Worm (Caenorhabditis elegans) whole organism, mixed stage, embryonic: ENCODE results near the gene B0524.2.

ENCODE experiments used
- blmp-1 ChIP-seq: fragments of 150-350 bp; optimal IDR thresholded peaks from 2 replicates; lab custom pipeline; 2014; ENCODE audit warnings: missing biosample characterization, missing genetic modification characterization
- lin-13 ChIP-seq: fragments of 150-350 bp; optimal IDR thresholded peaks from 2 replicates; lab custom pipeline; 2014; ENCODE audit warnings: missing biosample characterization, missing genetic modification characterization
- lin-32 ChIP-seq: fragments of 200-800 bp; sonication (Bioruptor generic); optimal IDR thresholded peaks from 2 replicates; lab custom pipeline; 2018; ENCODE audit warnings: mild to moderate bottlenecking, missing genetic modification characterization, missing compliant biosample characterization
- nhr-237 ChIP-seq: fragments of 150-350 bp; optimal IDR thresholded peaks from 2 replicates; lab custom pipeline; 2014; ENCODE audit warnings: missing biosample characterization, missing genetic modification characterization
- nhr-76 ChIP-seq: sonication (generic microtip); optimal IDR thresholded peaks from 2 replicates; lab custom pipeline; 2017; ENCODE audit warnings: missing biosample characterization, missing genetic modification characterization
- unc-39 ChIP-seq: fragments of 150-350 bp; optimal IDR thresholded peaks from 2 replicates; lab custom pipeline; 2014; ENCODE audit warnings: missing biosample characterization, missing genetic modification characterization
- ztf-11 ChIP-seq: fragments of 150-350 bp; optimal IDR thresholded peaks from 2 replicates; lab custom pipeline; 2014; ENCODE audit warnings: missing biosample characterization, missing genetic modification characterization

DNA sequence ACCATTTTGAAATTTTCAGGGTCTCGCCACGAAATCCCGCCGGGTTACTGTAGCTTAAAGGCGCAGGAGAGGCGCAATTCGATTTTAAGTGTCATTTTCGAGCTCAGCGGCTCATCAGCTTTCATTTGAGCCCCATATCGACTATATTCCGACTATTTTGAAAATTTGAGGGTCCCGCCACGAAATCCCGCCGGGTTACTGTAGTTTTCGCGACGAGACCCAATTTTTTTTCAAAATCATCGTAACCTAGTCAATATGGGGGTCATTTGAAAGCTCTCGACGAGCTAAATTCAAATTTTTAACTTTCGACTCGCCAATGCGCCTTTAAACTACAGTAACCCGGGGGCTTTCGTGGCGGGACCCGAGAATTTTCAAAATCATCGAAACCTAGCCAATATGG, 16.7 kb upstream of the B0524.2 start:
- no peak for TF ChIP-seq lin-32
- no peak for TF ChIP-seq unc-39 (tag; lab: Kevin White, UChicago)
- TF ChIP-seq lin-13 (tag; lab: Kevin White, UChicago): no peak
- no peak for TF ChIP-seq ztf-11 (tag; lab: Kevin White, UChicago)
- TF ChIP-seq nhr-237: no peak
- TF ChIP-seq nhr-76 (tag; lab: Kevin White, UChicago): no peak
- TF ChIP-seq blmp-1: no peak
